Worm (Caenorhabditis elegans): ENCODE measurements around the gene T10C6.15.

DNA sequence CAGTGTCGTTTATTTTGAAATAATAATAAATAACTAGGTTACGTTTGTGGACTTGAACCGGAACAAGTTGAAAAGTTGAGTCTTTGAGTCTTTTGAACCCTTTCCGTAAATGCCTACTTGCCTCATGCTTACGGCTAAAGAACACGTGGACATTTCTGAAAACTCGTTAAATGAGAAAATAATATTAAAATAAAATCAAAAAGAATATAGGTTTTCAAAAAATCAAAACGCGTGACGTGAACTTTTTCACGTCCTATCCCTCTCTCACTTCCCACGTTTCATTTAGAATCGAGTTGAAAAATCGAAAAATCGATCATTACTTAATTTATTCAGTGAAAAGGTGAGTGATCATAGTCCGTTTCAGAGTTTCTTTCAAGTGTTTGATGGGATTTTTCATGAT is 3.4 kb upstream of the T10C6.15 start, which contains the start of gene best-12:
- TF ChIP-seq ZK546.5 (tag; optimal IDR thresholded peaks at IDR 0.05) (no peak), dpl-1 (GFP tag; optimal IDR thresholded peaks at IDR 0.05) (no peak), Y75B8A.6 (GFP tag; IDR thresholded peaks at IDR 0.05) (no peak), hlh-30 (tag; optimal IDR thresholded peaks at IDR 0.05; ENCODE audit: insufficient read depth) (no peak), dmd-9 (GFP tag; IDR thresholded peaks at IDR 0.05) (no peak), vab-7 (GFP tag; IDR thresholded peaks at IDR 0.05) (no peak), nhr-6 (tag; optimal IDR thresholded peaks at IDR 0.05) (no peak), nhr-237 (tag; optimal IDR thresholded peaks at IDR 0.05) (no peak), egl-43 (GFP tag; IDR thresholded peaks at IDR 0.05) (no peak), lin-15B (tag; optimal IDR thresholded peaks at IDR 0.05) (no peak)
